Fruit fly (Drosophila melanogaster) whole organism, embryonic: ENCODE data around the gene Ptth.

Experiments
- ATbp ChIP-seq: fragments of 200-800 bp; sonication (Bioruptor generic); optimal IDR thresholded peaks from 2 replicates; lab custom pipeline; 2017; ENCODE audit warnings: missing biosample characterization, mild to moderate bottlenecking, missing genetic modification characterization, missing genetic modification reagents
- Aef1 ChIP-seq: fragments of 200-800 bp; sonication (Bioruptor generic); IDR thresholded peaks from 3 replicates; pipeline ENCODE4 v1.3.6; 2022; ENCODE audit warnings: missing biosample characterization, missing genetic modification characterization
- CG1024 ChIP-seq: fragments of 200-800 bp; sonication (Bioruptor generic); IDR thresholded peaks from 2 replicates; pipeline ENCODE4 v1.3.6; 2022; ENCODE audit warnings: missing biosample characterization, missing genetic modification characterization
- CG10431 ChIP-seq: fragments of 200-800 bp; sonication (Bioruptor generic); optimal IDR thresholded peaks from 3 replicates; lab custom pipeline; 2018; ENCODE audit warnings: missing biosample characterization, mild to moderate bottlenecking, missing genetic modification characterization
- CG12155 ChIP-seq: fragments of 200-800 bp; sonication (Bioruptor generic); optimal IDR thresholded peaks from 3 replicates; lab custom pipeline; 2016; ENCODE audit warnings: missing biosample characterization, missing genetic modification characterization
- CG12942 ChIP-seq: fragments of 200-800 bp; sonication (Bioruptor generic); optimal IDR thresholded peaks from 3 replicates; lab custom pipeline; 2016; ENCODE audit warnings: missing biosample characterization, missing genetic modification characterization
- CG13287 ChIP-seq: fragments of 200-800 bp; sonication (Bioruptor generic); IDR thresholded peaks from 2 replicates; pipeline ENCODE4 v1.3.6; 2022; ENCODE audit warnings: missing biosample characterization, missing genetic modification characterization; ENCODE audit not compliant: partially characterized antibody
- CG30020 ChIP-seq: fragments of 200-800 bp; optimal IDR thresholded peaks from 2 replicates; lab custom pipeline; 2019; ENCODE audit warnings: missing biosample characterization, mild to moderate bottlenecking, missing genetic modification characterization, moderate library complexity
- CG31441 ChIP-seq: fragments of 200-800 bp; sonication (Bioruptor generic); IDR thresholded peaks from 2 replicates; pipeline ENCODE4 v1.3.6; 2022; ENCODE audit warnings: missing biosample characterization, missing genetic modification characterization
- CG4328 ChIP-seq: fragments of 200-800 bp; sonication (Bioruptor generic); optimal IDR thresholded peaks from 3 replicates; lab custom pipeline; 2017; ENCODE audit warnings: missing biosample characterization, missing genetic modification reagents, missing genetic modification characterization
- CG4424 ChIP-seq: fragments of 200-800 bp; sonication (Bioruptor generic); optimal IDR thresholded peaks from 3 replicates; lab custom pipeline; 2016; ENCODE audit warnings: missing biosample characterization, missing genetic modification characterization
- CG4730 ChIP-seq: fragments of 200-800 bp; sonication (Bioruptor generic); IDR thresholded peaks from 2 replicates; pipeline ENCODE4 v1.3.6; 2022; ENCODE audit warnings: missing biosample characterization, missing genetic modification characterization
- CG4854 ChIP-seq: fragments of 200-800 bp; sonication (Bioruptor generic); optimal IDR thresholded peaks from 2 replicates; lab custom pipeline; 2016; ENCODE audit warnings: missing biosample characterization, missing genetic modification characterization, inconsistent platforms
- CG6254 ChIP-seq: fragments of 200-800 bp; sonication (Bioruptor generic); optimal IDR thresholded peaks from 3 replicates; lab custom pipeline; 2017; ENCODE audit warnings: mild to moderate bottlenecking, missing biosample characterization, missing genetic modification reagents, missing genetic modification characterization
- CG7556 ChIP-seq: fragments of 200-800 bp; sonication (Bioruptor generic); optimal IDR thresholded peaks from 2 replicates; lab custom pipeline; 2017; ENCODE audit warnings: missing biosample characterization, mild to moderate bottlenecking, missing genetic modification characterization
- CG7963 ChIP-seq: fragments of 200-800 bp; sonication (Bioruptor generic); IDR thresholded peaks from 3 replicates; pipeline ENCODE4 v1.3.6; 2022; ENCODE audit warnings: missing biosample characterization, missing genetic modification characterization; ENCODE audit not compliant: partially characterized antibody
- CkIIα-i1 ChIP-seq: fragments of 200-800 bp; sonication (Bioruptor generic); IDR thresholded peaks from 2 replicates; pipeline ENCODE4 v1.3.6; 2022; ENCODE audit warnings: missing biosample characterization, missing genetic modification characterization
- CrebB ChIP-seq: fragments of 200-800 bp; sonication (Bioruptor generic); optimal IDR thresholded peaks from 3 replicates; lab custom pipeline; 2018; ENCODE audit warnings: missing biosample characterization, mild to moderate bottlenecking, missing genetic modification characterization
- Fer3 ChIP-seq: fragments of 200-800 bp; sonication (Bioruptor generic); optimal IDR thresholded peaks from 2 replicates; lab custom pipeline; 2018; ENCODE audit warnings: missing biosample characterization, mild to moderate bottlenecking, missing genetic modification characterization, moderate library complexity
- HHEX ChIP-seq: fragments of 200-800 bp; sonication (Bioruptor generic); optimal IDR thresholded peaks from 3 replicates; lab custom pipeline; 2017; ENCODE audit warnings: missing biosample characterization, mild to moderate bottlenecking, missing genetic modification characterization, missing genetic modification reagents
- Hmr ChIP-seq: fragments of 200-800 bp; sonication (Bioruptor generic); optimal IDR thresholded peaks from 3 replicates; lab custom pipeline; 2017; ENCODE audit warnings: mild to moderate bottlenecking, missing biosample characterization, missing genetic modification reagents, missing genetic modification characterization
- Lim3 ChIP-seq: fragments of 200-800 bp; sonication (Bioruptor generic); IDR thresholded peaks from 2 replicates; pipeline ENCODE4 v1.3.6; 2022; ENCODE audit warnings: missing biosample characterization, missing genetic modification characterization
- MTF-1 ChIP-seq: fragments of 200-800 bp; sonication (Bioruptor generic); optimal IDR thresholded peaks from 2 replicates; lab custom pipeline; 2018; ENCODE audit warnings: missing biosample characterization, mild to moderate bottlenecking, missing genetic modification characterization, borderline replicate concordance
- Sin3A ChIP-seq: fragments of >200 bp; optimal IDR thresholded peaks from 2 replicates; lab custom pipeline; 2018
- Spps ChIP-seq: fragments of 200-800 bp; sonication (Bioruptor generic); optimal IDR thresholded peaks from 2 replicates; lab custom pipeline; 2018; ENCODE audit warnings: missing biosample characterization, mild to moderate bottlenecking, missing genetic modification characterization
- Sry-δ ChIP-seq: fragments of 200-800 bp; sonication (Bioruptor generic); optimal IDR thresholded peaks from 2 replicates; lab custom pipeline; 2016; ENCODE audit warnings: missing biosample characterization, missing genetic modification characterization
- Xbp1 ChIP-seq: fragments of 200-800 bp; sonication (Bioruptor generic); optimal IDR thresholded peaks from 3 replicates; lab custom pipeline; 2016; ENCODE audit warnings: missing biosample characterization, mild to moderate bottlenecking, missing genetic modification characterization
- ab ChIP-seq: fragments of 200-800 bp; sonication (Bioruptor generic); optimal IDR thresholded peaks from 2 replicates; lab custom pipeline; 2016; ENCODE audit warnings: missing biosample characterization, missing genetic modification characterization
- bsh ChIP-seq, 2 experiments: fragments of 200-800 bp; sonication (Bioruptor generic); optimal IDR thresholded peaks; 2 replicates each; lab custom pipeline; 2017 to 2018; ENCODE audit warnings: mild to moderate bottlenecking in 2 of 2, missing biosample characterization in 2 of 2, missing genetic modification characterization in 2 of 2, moderate library complexity in 1 of 2
- chn ChIP-seq: fragments of 200-800 bp; sonication (Bioruptor generic); optimal IDR thresholded peaks from 2 replicates; lab custom pipeline; 2016; ENCODE audit warnings: missing biosample characterization, missing genetic modification characterization
- corto ChIP-seq: fragments of 200-800 bp; sonication (Bioruptor generic); optimal IDR thresholded peaks from 2 replicates; lab custom pipeline; 2016; ENCODE audit warnings: missing biosample characterization, mild to moderate bottlenecking, missing genetic modification characterization, moderate library complexity
- dysf ChIP-seq: fragments of 200-800 bp; sonication (Bioruptor generic); IDR thresholded peaks from 3 replicates; pipeline ENCODE4 v1.3.6; 2022; ENCODE audit warnings: missing biosample characterization, missing genetic modification characterization
- insv ChIP-seq, 2 experiments: fragments of 200-800 bp; sonication (Bioruptor generic); optimal IDR thresholded peaks; 3 replicates each; lab custom pipeline; 2016 to 2018; ENCODE audit warnings: missing biosample characterization in 2 of 2, missing genetic modification characterization in 2 of 2
- jigr1 ChIP-seq: fragments of 200-800 bp; sonication (Bioruptor generic); IDR thresholded peaks from 3 replicates; pipeline ENCODE4 v1.3.6; 2022; ENCODE audit warnings: missing biosample characterization, missing genetic modification characterization
- klu ChIP-seq: fragments of 200-800 bp; sonication (Bioruptor generic); IDR thresholded peaks from 2 replicates; pipeline ENCODE4 v1.3.6; 2022; ENCODE audit warnings: missing biosample characterization, missing genetic modification characterization
- lbe ChIP-seq: fragments of 200-800 bp; sonication (Bioruptor generic); optimal IDR thresholded peaks from 2 replicates; lab custom pipeline; 2016; ENCODE audit warnings: missing biosample characterization, mild to moderate bottlenecking, missing genetic modification characterization
- maf-S ChIP-seq: fragments of 200-800 bp; sonication (Bioruptor generic); optimal IDR thresholded peaks from 2 replicates; lab custom pipeline; 2016; ENCODE audit warnings: missing biosample characterization, missing genetic modification characterization
- odd ChIP-seq: fragments of 200-800 bp; sonication (Bioruptor generic); optimal IDR thresholded peaks from 2 replicates; lab custom pipeline; 2017; ENCODE audit warnings: missing biosample characterization, mild to moderate bottlenecking, missing genetic modification characterization
- pnt ChIP-seq: fragments of 200-800 bp; sonication (Bioruptor generic); optimal IDR thresholded peaks from 3 replicates; lab custom pipeline; 2016; ENCODE audit warnings: missing biosample characterization, missing genetic modification characterization
- pros ChIP-seq: fragments of 200-800 bp; sonication (Bioruptor generic); optimal IDR thresholded peaks from 3 replicates; lab custom pipeline; 2019; ENCODE audit warnings: missing biosample characterization, mild to moderate bottlenecking, missing genetic modification characterization, moderate library complexity
- psq ChIP-seq: fragments of 200-800 bp; sonication (Bioruptor generic); optimal IDR thresholded peaks from 2 replicates; lab custom pipeline; 2017; ENCODE audit warnings: missing biosample characterization, missing genetic modification characterization
- ranshi ChIP-seq: fragments of 200-800 bp; sonication (Bioruptor generic); IDR thresholded peaks from 2 replicates; pipeline ENCODE4 v1.3.6; 2022; ENCODE audit warnings: missing biosample characterization, missing genetic modification characterization
- rib ChIP-seq: fragments of 200-800 bp; sonication (Bioruptor generic); IDR thresholded peaks from 2 replicates; pipeline ENCODE4 v1.3.6; 2022; ENCODE audit warnings: missing biosample characterization, missing genetic modification characterization
- schlank ChIP-seq: fragments of 200-800 bp; sonication (Bioruptor generic); optimal IDR thresholded peaks from 2 replicates; lab custom pipeline; 2018; ENCODE audit warnings: missing biosample characterization, mild to moderate bottlenecking, missing genetic modification characterization
- sqz ChIP-seq: fragments of 200-800 bp; sonication (Bioruptor generic); optimal IDR thresholded peaks from 3 replicates; lab custom pipeline; 2018; ENCODE audit warnings: missing biosample characterization, mild to moderate bottlenecking, missing genetic modification characterization
- ttk ChIP-seq: fragments of 200-800 bp; sonication (Bioruptor generic); IDR thresholded peaks from 2 replicates; pipeline ENCODE4 v2.1.2; 2022; ENCODE audit warnings: missing biosample characterization, missing genetic modification characterization
- unpg ChIP-seq: fragments of 200-800 bp; sonication (Bioruptor generic); optimal IDR thresholded peaks from 3 replicates; lab custom pipeline; 2018; ENCODE audit warnings: missing biosample characterization, mild to moderate bottlenecking, missing genetic modification characterization, moderate library complexity
- usp ChIP-seq: fragments of >200 bp; optimal IDR thresholded peaks from 2 replicates; lab custom pipeline; 2017; ENCODE audit warnings: missing biosample characterization, missing genetic modification characterization
- vvl ChIP-seq: fragments of 200-800 bp; sonication (Bioruptor generic); IDR thresholded peaks from 2 replicates; pipeline ENCODE4 v1.3.6; 2022; ENCODE audit warnings: missing biosample characterization, missing genetic modification characterization
- yki ChIP-seq: fragments of >200 bp; optimal IDR thresholded peaks from 3 replicates; lab custom pipeline; 2018
- zen ChIP-seq: fragments of 200-800 bp; sonication (Bioruptor generic); optimal IDR thresholded peaks from 3 replicates; lab custom pipeline; 2018; ENCODE audit warnings: missing biosample characterization, mild to moderate bottlenecking, missing genetic modification characterization, moderate library complexity

Ptth gene

dm6 chr2L:574226-574625, 2.5 kb downstream of the Ptth start, which contains the start of the genes Ipk2 and cold:
TSS of gene Ipk2 (minus strand) at chr2L:574264.
TSS of gene cold (plus strand) at chr2L:574291.
- TF ChIP-seq CG4328 (peak; percentile 69), Hmr (GFP tag; lab: Kevin White, UChicago) (peak; percentile 86), CG4424 (GFP tag; lab: Kevin White, UChicago) (peak; percentile 85), bsh (GFP tag; optimal IDR thresholded peaks at IDR 0.05; lab: Kevin White, UChicago) (peak in 1 of 2 experiments; percentile 69), CG12942 (GFP tag; lab: Kevin White, UChicago) (peak; percentile 68), MTF-1 (GFP tag; lab: Kevin White, UChicago) (no peak), CrebB (tag; lab: Kevin White, UChicago) (peak; percentile 31), Xbp1 (GFP tag; lab: Kevin White, UChicago) (peak; percentile 88), CG4730 (peak; percentile 57), vvl (GFP tag; lab: Robert Waterston, UW) (peak; percentile 72), zen (tag; lab: Kevin White, UChicago) (peak; percentile 85), klu (GFP tag; lab: Robert Waterston, UW) (peak; percentile 79), odd (GFP tag; lab: Kevin White, UChicago) (no peak), Sin3A (lab: Kevin White, UChicago) (peak; percentile 93), psq (GFP tag; lab: Kevin White, UChicago) (peak; percentile 70), ttk (GFP tag; lab: Robert Waterston, UW) (peak; percentile 51; the same call in 1 of the 2 replicates), dysf (peak; percentile 83), Spps (peak; percentile 29), CG4854 (GFP tag; lab: Kevin White, UChicago) (peak; percentile 73), unpg (GFP tag; lab: Kevin White, UChicago) (peak; percentile 78), CG31441 (GFP tag; lab: Robert Waterston, UW) (no peak; the same call in 1 of the 2 replicates), CG10431 (GFP tag; lab: Kevin White, UChicago) (peak; percentile 44), corto (GFP tag; lab: Kevin White, UChicago) (no peak), CkIIα-i1 (GFP tag; lab: Robert Waterston, UW) (no peak), CG12155 (GFP tag; lab: Kevin White, UChicago) (peak; percentile 86), insv (GFP tag; optimal IDR thresholded peaks at IDR 0.05; lab: Kevin White, UChicago) (peak in 1 of 2 experiments; percentile 40), CG13287 (GFP tag; lab: Robert Waterston, UW) (peak; percentile 59), ATbp (peak; percentile 56), Sry-δ (GFP tag; lab: Kevin White, UChicago) (peak; percentile 52), ranshi (GFP tag; lab: Robert Waterston, UW) (peak; percentile 68; the same call in 1 of the 2 replicates), CG6254 (peak; percentile 4), CG30020 (peak; percentile 62), schlank (tag; lab: Kevin White, UChicago) (peak; percentile 22), sqz (GFP tag; lab: Kevin White, UChicago) (no peak), usp (GFP tag; lab: Kevin White, UChicago) (no peak), pnt (GFP tag; lab: Kevin White, UChicago) (peak; percentile 69), chn (GFP tag; lab: Kevin White, UChicago) (peak; percentile 78), CG7963 (GFP tag; lab: Robert Waterston, UW) (no peak), jigr1 (peak; percentile 46; the same call in 1 of the 3 replicates), ab (GFP tag; lab: Kevin White, UChicago) (peak; percentile 67), maf-S (GFP tag; lab: Kevin White, UChicago) (peak; percentile 73), lbe (GFP tag; lab: Kevin White, UChicago) (peak; percentile 80), Lim3 (no peak), yki (lab: Kevin White, UChicago) (no peak), CG7556 (GFP tag; lab: Kevin White, UChicago) (peak; percentile 80), rib (GFP tag; lab: Robert Waterston, UW) (peak; percentile 43; the same call in 1 of the 2 replicates), Aef1 (GFP tag; lab: Robert Waterston, UW) (peak; percentile 69; the same call in 2 of the 3 replicates), Fer3 (tag; lab: Kevin White, UChicago) (peak; percentile 72), pros (GFP tag; lab: Kevin White, UChicago) (no peak), CG1024 (peak; percentile 63; the same call in 1 of the 2 replicates), HHEX (peak; percentile 84)
